Worm (Caenorhabditis elegans) whole organism, late embryonic: ENCODE data around the gene irld-55.

Experiments
- ceh-22 ChIP-seq: sonication (generic microtip); optimal IDR thresholded peaks from 2 replicates; lab custom pipeline; 2017; ENCODE audit warnings: missing biosample characterization, missing genetic modification characterization
- ceh-30 ChIP-seq: fragments of 150-350 bp; optimal IDR thresholded peaks from 2 replicates; lab custom pipeline; 2014; ENCODE audit warnings: missing biosample characterization, missing genetic modification characterization
- ceh-48 ChIP-seq: sonication (generic microtip); optimal IDR thresholded peaks from 2 replicates; lab custom pipeline; 2016; ENCODE audit warnings: missing genetic modification characterization, inconsistent platforms, missing compliant biosample characterization

DNA sequence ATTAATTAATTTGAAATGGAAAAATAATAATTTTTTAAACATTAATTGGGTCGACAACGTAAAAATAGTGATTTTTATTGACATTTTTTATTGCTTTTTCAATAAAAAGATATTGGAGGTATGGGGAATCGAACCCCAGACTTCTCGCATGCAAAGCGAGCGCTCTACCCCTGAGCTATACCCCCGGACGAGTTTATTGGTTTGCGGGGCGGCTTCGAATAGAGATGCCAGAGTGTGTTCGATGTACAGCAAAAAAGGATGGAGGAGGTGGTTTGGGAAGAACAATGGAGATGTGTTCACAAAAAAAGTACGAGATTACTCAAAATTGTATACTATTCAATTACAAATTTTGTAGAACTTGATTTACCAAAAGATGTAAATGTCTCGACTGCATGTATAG lies 6.3 kb upstream of the irld-55 start:
- no peak for TF ChIP-seq ceh-22 (tag; lab: Kevin White, UChicago)
- no peak for TF ChIP-seq ceh-30 (tag; lab: Kevin White, UChicago)
- TF ChIP-seq ceh-48 (tag; lab: Kevin White, UChicago): no peak
